Fruit fly (Drosophila melanogaster) whole organism, embryonic: ENCODE measurements around the gene CG6923.

ENCODE experiments used
- B-H2 ChIP-seq: fragments of 200-800 bp; sonication (Bioruptor generic); optimal IDR thresholded peaks from 2 replicates; lab custom pipeline; 2018; ENCODE audit warnings: missing biosample characterization, mild to moderate bottlenecking, missing genetic modification characterization
- CG10267 ChIP-seq: fragments of 200-800 bp; sonication (Bioruptor generic); optimal IDR thresholded peaks from 2 replicates; lab custom pipeline; 2018; ENCODE audit warnings: missing biosample characterization, mild to moderate bottlenecking, missing genetic modification characterization, moderate library complexity
- CG10274 ChIP-seq: fragments of 200-800 bp; sonication (Bioruptor generic); optimal IDR thresholded peaks from 3 replicates; lab custom pipeline; 2017; ENCODE audit warnings: missing biosample characterization, mild to moderate bottlenecking, missing genetic modification characterization
- CG10321 ChIP-seq: fragments of 200-800 bp; sonication (Bioruptor generic); IDR thresholded peaks from 2 replicates; pipeline ENCODE4 v1.3.6; 2022; ENCODE audit warnings: missing biosample characterization, missing genetic modification characterization
- CG10366 ChIP-seq: fragments of 200-800 bp; sonication (Bioruptor generic); IDR thresholded peaks from 2 replicates; pipeline ENCODE4 v1.3.6; 2022; ENCODE audit warnings: missing biosample characterization, missing genetic modification characterization
- CG11093 ChIP-seq: fragments of 200-800 bp; sonication (Bioruptor generic); IDR thresholded peaks from 3 replicates; pipeline ENCODE4 v1.3.6; 2022; ENCODE audit warnings: missing biosample characterization, missing genetic modification characterization
- CG11398 ChIP-seq: fragments of 200-800 bp; sonication (Bioruptor generic); optimal IDR thresholded peaks from 2 replicates; lab custom pipeline; 2016; ENCODE audit warnings: missing biosample characterization, missing genetic modification characterization
- CG11695 ChIP-seq: fragments of 200-800 bp; sonication (Bioruptor generic); IDR thresholded peaks from 3 replicates; pipeline ENCODE4 v1.3.6; 2022; ENCODE audit warnings: missing biosample characterization, missing genetic modification characterization
- CG12391 ChIP-seq: fragments of 200-800 bp; sonication (Bioruptor generic); optimal IDR thresholded peaks from 3 replicates; lab custom pipeline; 2018; ENCODE audit warnings: missing biosample characterization, mild to moderate bottlenecking, missing genetic modification characterization, moderate library complexity
- CG12744 ChIP-seq: fragments of 200-800 bp; sonication (Bioruptor generic); optimal IDR thresholded peaks from 2 replicates; lab custom pipeline; 2016; ENCODE audit warnings: missing biosample characterization, missing genetic modification characterization
- CG17568 ChIP-seq: fragments of 200-800 bp; sonication (Bioruptor generic); optimal IDR thresholded peaks from 2 replicates; lab custom pipeline; 2018; ENCODE audit warnings: missing biosample characterization, mild to moderate bottlenecking, missing genetic modification characterization, moderate library complexity
- CG2199 ChIP-seq: fragments of 200-800 bp; sonication (Bioruptor generic); IDR thresholded peaks from 3 replicates; pipeline ENCODE4 v1.3.6; 2022; ENCODE audit warnings: missing biosample characterization, missing genetic modification characterization
- CG2678 ChIP-seq: fragments of 200-800 bp; sonication (Bioruptor generic); optimal IDR thresholded peaks from 3 replicates; lab custom pipeline; 2019; ENCODE audit warnings: missing biosample characterization, mild to moderate bottlenecking, missing genetic modification characterization, moderate library complexity
- CG2889 ChIP-seq: fragments of 200-800 bp; sonication (Bioruptor generic); IDR thresholded peaks from 3 replicates; pipeline ENCODE4 v1.3.6; 2022; ENCODE audit warnings: missing biosample characterization, missing genetic modification characterization
- CG30020 ChIP-seq: fragments of 200-800 bp; optimal IDR thresholded peaks from 2 replicates; lab custom pipeline; 2019; ENCODE audit warnings: missing biosample characterization, mild to moderate bottlenecking, missing genetic modification characterization, moderate library complexity
- CG32767 ChIP-seq: fragments of 200-800 bp; sonication (Bioruptor generic); IDR thresholded peaks from 2 replicates; pipeline ENCODE4 v1.3.6; 2022; ENCODE audit warnings: missing biosample characterization, missing genetic modification characterization
- CG32772 ChIP-seq: fragments of 200-800 bp; sonication (Bioruptor generic); IDR thresholded peaks from 2 replicates; pipeline ENCODE4 v1.3.6; 2022; ENCODE audit warnings: missing biosample characterization, missing genetic modification characterization
- CG42726 ChIP-seq: fragments of 200-800 bp; sonication (Bioruptor generic); IDR thresholded peaks from 2 replicates; pipeline ENCODE4 v1.3.6; 2022; ENCODE audit warnings: missing biosample characterization, missing genetic modification characterization; ENCODE audit not compliant: partially characterized antibody
- CG6254 ChIP-seq: fragments of 200-800 bp; sonication (Bioruptor generic); optimal IDR thresholded peaks from 3 replicates; lab custom pipeline; 2017; ENCODE audit warnings: mild to moderate bottlenecking, missing biosample characterization, missing genetic modification reagents, missing genetic modification characterization
- CG6765 ChIP-seq: fragments of 200-800 bp; sonication (Bioruptor generic); optimal IDR thresholded peaks from 3 replicates; lab custom pipeline; 2017; ENCODE audit warnings: missing biosample characterization, mild to moderate bottlenecking, missing genetic modification characterization
- CG9215 ChIP-seq: fragments of 200-800 bp; sonication (Bioruptor generic); IDR thresholded peaks from 2 replicates; pipeline ENCODE4 v1.3.6; 2022; ENCODE audit warnings: missing biosample characterization, missing genetic modification characterization
- CG9932 ChIP-seq: fragments of 200-800 bp; sonication (Bioruptor generic); IDR thresholded peaks from 2 replicates; pipeline ENCODE4 v1.3.6; 2022; ENCODE audit warnings: missing biosample characterization, missing genetic modification characterization
- CrebB ChIP-seq: fragments of 200-800 bp; sonication (Bioruptor generic); optimal IDR thresholded peaks from 3 replicates; lab custom pipeline; 2018; ENCODE audit warnings: missing biosample characterization, mild to moderate bottlenecking, missing genetic modification characterization
- D19B ChIP-seq: fragments of 200-800 bp; sonication (Bioruptor generic); optimal IDR thresholded peaks from 2 replicates; lab custom pipeline; 2017; ENCODE audit warnings: missing biosample characterization, mild to moderate bottlenecking, missing genetic modification characterization
- Dfd ChIP-seq, 2 experiments: fragments of >200 bp; optimal IDR thresholded peaks; 2 replicates each; lab custom pipeline; 2017; ENCODE audit warnings: missing biosample characterization in 2 of 2, missing genetic modification characterization in 2 of 2
- Ets97D ChIP-seq: fragments of 200-800 bp; sonication (Bioruptor generic); optimal IDR thresholded peaks from 3 replicates; lab custom pipeline; 2016; ENCODE audit warnings: missing biosample characterization, missing genetic modification characterization
- Mad ChIP-seq: fragments of 200-800 bp; sonication (Bioruptor generic); optimal IDR thresholded peaks from 2 replicates; lab custom pipeline; 2016; ENCODE audit warnings: missing biosample characterization, missing genetic modification characterization
- NFAT ChIP-seq: fragments of 200-800 bp; sonication (Bioruptor generic); IDR thresholded peaks from 2 replicates; pipeline ENCODE4 v1.3.6; 2022; ENCODE audit warnings: missing biosample characterization, missing genetic modification characterization
- Rx ChIP-seq: fragments of 200-800 bp; sonication (Bioruptor generic); IDR thresholded peaks from 2 replicates; pipeline ENCODE4 v1.3.6; 2022; ENCODE audit warnings: missing biosample characterization, missing genetic modification characterization
- Side ChIP-seq: fragments of 200-800 bp; sonication (Bioruptor generic); optimal IDR thresholded peaks from 2 replicates; lab custom pipeline; 2016; ENCODE audit warnings: missing biosample characterization, missing genetic modification characterization
- Six4 ChIP-seq: fragments of 200-800 bp; sonication (Bioruptor generic); optimal IDR thresholded peaks from 2 replicates; lab custom pipeline; 2016; ENCODE audit warnings: missing biosample characterization, missing genetic modification characterization
- Spps ChIP-seq: fragments of 200-800 bp; sonication (Bioruptor generic); optimal IDR thresholded peaks from 2 replicates; lab custom pipeline; 2018; ENCODE audit warnings: missing biosample characterization, mild to moderate bottlenecking, missing genetic modification characterization
- Vsx1 ChIP-seq: fragments of 200-800 bp; sonication (Bioruptor generic); optimal IDR thresholded peaks from 2 replicates; lab custom pipeline; 2017; ENCODE audit warnings: missing biosample characterization, mild to moderate bottlenecking, missing genetic modification characterization, missing genetic modification reagents
- al ChIP-seq: fragments of 200-800 bp; sonication (Bioruptor generic); IDR thresholded peaks from 2 replicates; pipeline ENCODE4 v1.3.6; 2022; ENCODE audit warnings: missing biosample characterization, missing genetic modification characterization
- ash1 ChIP-seq: fragments of 200-800 bp; sonication (Bioruptor generic); optimal IDR thresholded peaks from 2 replicates; lab custom pipeline; 2018; ENCODE audit warnings: missing biosample characterization, mild to moderate bottlenecking, missing genetic modification characterization
- ato ChIP-seq: fragments of 200-800 bp; sonication (Bioruptor generic); IDR thresholded peaks from 2 replicates; pipeline ENCODE4 v1.3.6; 2022; ENCODE audit warnings: missing biosample characterization, missing genetic modification characterization; ENCODE audit not compliant: partially characterized antibody
- cato ChIP-seq: fragments of 200-800 bp; sonication (Bioruptor generic); optimal IDR thresholded peaks from 2 replicates; lab custom pipeline; 2016; ENCODE audit warnings: missing biosample characterization, missing genetic modification characterization, borderline replicate concordance
- dmrt99B ChIP-seq: fragments of 200-800 bp; sonication (Bioruptor generic); optimal IDR thresholded peaks from 2 replicates; lab custom pipeline; 2018; ENCODE audit warnings: missing biosample characterization, mild to moderate bottlenecking, missing genetic modification characterization, moderate library complexity
- ems ChIP-seq: fragments of 200-800 bp; sonication (Bioruptor generic); optimal IDR thresholded peaks from 3 replicates; lab custom pipeline; 2016; ENCODE audit warnings: missing biosample characterization, missing genetic modification characterization
- fu2 ChIP-seq: fragments of 200-800 bp; sonication (Bioruptor generic); optimal IDR thresholded peaks from 2 replicates; lab custom pipeline; 2016; ENCODE audit warnings: missing biosample characterization, missing genetic modification characterization
- gce ChIP-seq: fragments of 200-800 bp; sonication (Bioruptor generic); IDR thresholded peaks from 3 replicates; pipeline ENCODE4 v1.3.6; 2022; ENCODE audit warnings: missing biosample characterization, missing genetic modification characterization
- gsb-n ChIP-seq: fragments of 200-800 bp; sonication (Bioruptor generic); optimal IDR thresholded peaks from 3 replicates; lab custom pipeline; 2018; ENCODE audit warnings: missing biosample characterization, mild to moderate bottlenecking, missing genetic modification characterization
- kay ChIP-seq: fragments of 200-800 bp; sonication (Bioruptor generic); optimal IDR thresholded peaks from 2 replicates; lab custom pipeline; 2016; ENCODE audit warnings: missing biosample characterization, missing genetic modification characterization
- odd ChIP-seq: fragments of 200-800 bp; sonication (Bioruptor generic); optimal IDR thresholded peaks from 2 replicates; lab custom pipeline; 2017; ENCODE audit warnings: missing biosample characterization, mild to moderate bottlenecking, missing genetic modification characterization
- org-1 ChIP-seq: fragments of 200-800 bp; sonication (Bioruptor generic); optimal IDR thresholded peaks from 2 replicates; lab custom pipeline; 2017; ENCODE audit warnings: missing biosample characterization, missing genetic modification characterization
- prd ChIP-seq, 3 experiments: fragments of >200 bp in 2 of 3; fragments of 200-800 bp in 1 of 3; sonication (Bioruptor generic) in 1 of 3; optimal IDR thresholded peaks in 2 of 3; IDR thresholded peaks in 1 of 3; 2 replicates in 2 of 3; 3 replicates in 1 of 3; pipeline versions ENCODE4 v1.3.6 to Lab custom; 2017 to 2022; ENCODE audit warnings: missing biosample characterization in 1 of 3, missing genetic modification characterization in 1 of 3
- psq ChIP-seq: fragments of 200-800 bp; sonication (Bioruptor generic); optimal IDR thresholded peaks from 2 replicates; lab custom pipeline; 2017; ENCODE audit warnings: missing biosample characterization, missing genetic modification characterization
- run ChIP-seq: fragments of 200-800 bp; sonication (Bioruptor generic); optimal IDR thresholded peaks from 3 replicates; lab custom pipeline; 2018; ENCODE audit warnings: missing biosample characterization, mild to moderate bottlenecking, missing genetic modification characterization
- slou ChIP-seq: fragments of 200-800 bp; sonication (Bioruptor generic); optimal IDR thresholded peaks from 3 replicates; lab custom pipeline; 2016; ENCODE audit warnings: missing biosample characterization, missing genetic modification characterization
- sr ChIP-seq: fragments of 200-800 bp; sonication (Bioruptor generic); IDR thresholded peaks from 3 replicates; pipeline ENCODE4 v1.3.6; 2022; ENCODE audit warnings: missing biosample characterization, missing genetic modification characterization
- vvl ChIP-seq: fragments of 200-800 bp; sonication (Bioruptor generic); IDR thresholded peaks from 2 replicates; pipeline ENCODE4 v1.3.6; 2022; ENCODE audit warnings: missing biosample characterization, missing genetic modification characterization
- yki ChIP-seq: fragments of >200 bp; optimal IDR thresholded peaks from 3 replicates; lab custom pipeline; 2018

The CG6923 gene

DNA sequence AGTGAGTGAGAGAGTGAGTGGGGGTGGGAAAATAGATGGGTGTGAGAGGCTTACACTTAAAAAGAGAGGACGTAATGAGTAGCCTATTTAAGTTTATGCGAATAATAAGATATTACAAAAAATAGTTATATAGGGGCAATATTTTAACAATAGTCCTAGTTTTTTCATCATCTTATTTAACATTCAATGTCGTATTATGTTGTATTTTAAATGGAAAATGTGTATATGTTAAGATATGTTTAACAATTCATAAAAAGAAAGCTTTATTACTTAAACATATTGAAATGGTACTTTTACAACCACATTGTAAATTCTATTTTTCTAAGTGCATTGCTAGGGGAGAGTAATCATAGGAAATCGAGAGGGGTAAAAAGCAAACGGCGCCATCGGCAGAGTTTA, 24.2 kb upstream of the CG6923 start (continued):
- TF ChIP-seq CG11695 (GFP tag; lab: Robert Waterston, UW) (peak; percentile 49; the same call in 2 of the 3 replicates), NFAT (no peak), CG10267 (tag; lab: Kevin White, UChicago) (peak; percentile 81), CG32772 (GFP tag; lab: Robert Waterston, UW) (no peak), Vsx1 (peak; percentile 11), run (peak; percentile 61), kay (GFP tag; lab: Kevin White, UChicago) (peak; percentile 1), psq (peak; percentile 49), Spps (tag; lab: Kevin White, UChicago) (peak; percentile 45), CG10321 (GFP tag; lab: Robert Waterston, UW) (no peak), Dfd (GFP tag; optimal IDR thresholded peaks at IDR 0.05; lab: Kevin White, UChicago) (no peak), CG9215 (peak; percentile 54; the same call in 1 of the 2 replicates), CG6254 (GFP tag; lab: Kevin White, UChicago) (peak; percentile 37), CG2199 (no peak), Ets97D (GFP tag; lab: Kevin White, UChicago) (no peak), CG6765 (GFP tag; lab: Kevin White, UChicago) (peak; percentile 64), gsb-n (tag; lab: Kevin White, UChicago) (peak; percentile 77), fu2 (no peak), CG11398 (GFP tag; lab: Kevin White, UChicago) (no peak), slou (GFP tag; lab: Kevin White, UChicago) (peak; percentile 7), org-1 (GFP tag; lab: Kevin White, UChicago) (peak; percentile 52), prd (optimal IDR thresholded peaks at IDR 0.05; lab: Kevin White, UChicago) (no peak), prd (GFP tag; IDR thresholded peaks at IDR 0.05; lab: Robert Waterston, UW) (peak; percentile 59), odd (GFP tag; lab: Kevin White, UChicago) (peak; percentile 68), dmrt99B (peak; percentile 86), B-H2 (GFP tag; lab: Kevin White, UChicago) (peak; percentile 61), CG2889 (GFP tag; lab: Robert Waterston, UW) (no peak), ash1 (GFP tag; lab: Kevin White, UChicago) (no peak), vvl (0 out of 2 replicates have a peak, but pooled peaks have one; percentile 17), D19B (GFP tag; lab: Kevin White, UChicago) (peak; percentile 18), CG11093 (no peak), CG10366 (GFP tag; lab: Robert Waterston, UW) (no peak), CG12744 (GFP tag; lab: Kevin White, UChicago) (peak; percentile 17), CG32767 (peak; percentile 48; the same call in 1 of the 2 replicates), Six4 (GFP tag; lab: Kevin White, UChicago) (peak; percentile 48), CG2678 (tag; lab: Kevin White, UChicago) (peak; percentile 93), cato (GFP tag; lab: Kevin White, UChicago) (no peak), Rx (GFP tag; lab: Robert Waterston, UW) (no peak), CG12391 (tag; lab: Kevin White, UChicago) (peak; percentile 89), CrebB (tag; lab: Kevin White, UChicago) (peak; percentile 22), Side (GFP tag; lab: Kevin White, UChicago) (no peak), yki (lab: Kevin White, UChicago) (no peak), al (GFP tag; lab: Robert Waterston, UW) (no peak; the same call in 1 of the 2 replicates), Mad (GFP tag; lab: Kevin White, UChicago) (no peak), ato (GFP tag; lab: Robert Waterston, UW) (no peak), gce (GFP tag; lab: Robert Waterston, UW) (no peak), CG10274 (no peak), CG17568 (GFP tag; lab: Kevin White, UChicago) (peak; percentile 42), CG42726 (GFP tag; lab: Robert Waterston, UW) (no peak), CG9932 (GFP tag; lab: Robert Waterston, UW) (peak; percentile 38; the same call in 1 of the 2 replicates), ems (GFP tag; lab: Kevin White, UChicago) (no peak), CG30020 (tag; lab: Kevin White, UChicago) (peak; percentile 54), sr (GFP tag; lab: Robert Waterston, UW) (no peak)
